Fruit fly (Drosophila melanogaster) whole organism, embryonic: Measurements from ENCODE around the gene Sbp2.
A peak's percentile ranks its signal among the peaks of the same experiment; 100 is the strongest.

Experiments used
- Atf3 ChIP-seq: fragments of 200-800 bp; sonication (Bioruptor generic); optimal IDR thresholded peaks from 3 replicates; lab custom pipeline; 2016; ENCODE audit warnings: missing biosample characterization, missing genetic modification characterization
- Bteb2 ChIP-seq: fragments of 200-800 bp; sonication (Bioruptor generic); optimal IDR thresholded peaks from 2 replicates; lab custom pipeline; 2016; ENCODE audit warnings: missing biosample characterization, missing genetic modification characterization
- CG10274 ChIP-seq: fragments of 200-800 bp; sonication (Bioruptor generic); optimal IDR thresholded peaks from 3 replicates; lab custom pipeline; 2017; ENCODE audit warnings: missing biosample characterization, mild to moderate bottlenecking, missing genetic modification characterization
- CG10565 ChIP-seq: fragments of 200-800 bp; sonication (Bioruptor generic); optimal IDR thresholded peaks from 3 replicates; lab custom pipeline; 2016; ENCODE audit warnings: missing biosample characterization, mild to moderate bottlenecking, missing genetic modification characterization
- CG11398 ChIP-seq: fragments of 200-800 bp; sonication (Bioruptor generic); optimal IDR thresholded peaks from 2 replicates; lab custom pipeline; 2016; ENCODE audit warnings: missing biosample characterization, missing genetic modification characterization
- CG11504 ChIP-seq: fragments of 200-800 bp; sonication (Bioruptor generic); optimal IDR thresholded peaks from 3 replicates; lab custom pipeline; 2019; ENCODE audit warnings: missing biosample characterization, mild to moderate bottlenecking, missing genetic modification characterization, moderate library complexity
- CG13424 ChIP-seq: fragments of 200-800 bp; sonication (Bioruptor generic); optimal IDR thresholded peaks from 2 replicates; lab custom pipeline; 2019; ENCODE audit warnings: missing biosample characterization, mild to moderate bottlenecking, missing genetic modification characterization, moderate library complexity
- CG14014 ChIP-seq: fragments of 200-800 bp; sonication (Bioruptor generic); IDR thresholded peaks from 2 replicates; pipeline ENCODE4 v1.3.6; 2022; ENCODE audit warnings: missing biosample characterization, missing genetic modification characterization
- CG14667 ChIP-seq: fragments of 200-800 bp; sonication (Bioruptor generic); IDR thresholded peaks from 2 replicates; pipeline ENCODE4 v1.3.6; 2022; ENCODE audit warnings: missing biosample characterization, missing genetic modification characterization
- CG17912 ChIP-seq: fragments of 200-800 bp; sonication (Bioruptor generic); optimal IDR thresholded peaks from 2 replicates; lab custom pipeline; 2018; ENCODE audit warnings: missing biosample characterization, mild to moderate bottlenecking, missing genetic modification characterization
- CG1792 ChIP-seq: fragments of 200-800 bp; sonication (Bioruptor generic); optimal IDR thresholded peaks from 2 replicates; lab custom pipeline; 2016; ENCODE audit warnings: missing biosample characterization, missing genetic modification characterization
- CG18011 ChIP-seq: fragments of 200-800 bp; sonication (Bioruptor generic); optimal IDR thresholded peaks from 2 replicates; lab custom pipeline; 2017; ENCODE audit warnings: missing biosample characterization, missing genetic modification characterization, mild to moderate bottlenecking, moderate library complexity, missing genotype
- CG1832 ChIP-seq: fragments of 200-800 bp; sonication (Bioruptor generic); optimal IDR thresholded peaks from 2 replicates; lab custom pipeline; 2017; ENCODE audit warnings: missing biosample characterization, mild to moderate bottlenecking, missing genetic modification characterization, inconsistent platforms
- CG18476 ChIP-seq: fragments of 200-800 bp; sonication (Bioruptor generic); optimal IDR thresholded peaks from 2 replicates; lab custom pipeline; 2016; ENCODE audit warnings: missing biosample characterization, mild to moderate bottlenecking, missing genetic modification characterization
- CG2129 ChIP-seq: fragments of 200-800 bp; sonication (Bioruptor generic); IDR thresholded peaks from 2 replicates; pipeline ENCODE4 v1.3.6; 2022; ENCODE audit warnings: missing biosample characterization, missing genetic modification characterization; ENCODE audit not compliant: partially characterized antibody
- CG32767 ChIP-seq: fragments of 200-800 bp; sonication (Bioruptor generic); IDR thresholded peaks from 2 replicates; pipeline ENCODE4 v1.3.6; 2022; ENCODE audit warnings: missing biosample characterization, missing genetic modification characterization
- CG3407 ChIP-seq: fragments of 200-800 bp; sonication (Bioruptor generic); optimal IDR thresholded peaks from 2 replicates; lab custom pipeline; 2018; ENCODE audit warnings: missing biosample characterization, mild to moderate bottlenecking, missing genetic modification characterization
- CG3847 ChIP-seq: fragments of 200-800 bp; sonication (Bioruptor generic); IDR thresholded peaks from 2 replicates; pipeline ENCODE4 v1.3.6; 2022; ENCODE audit warnings: missing biosample characterization, missing genetic modification characterization
- CG4707 ChIP-seq: fragments of 200-800 bp; sonication (Bioruptor generic); optimal IDR thresholded peaks from 2 replicates; lab custom pipeline; 2018; ENCODE audit warnings: missing biosample characterization, mild to moderate bottlenecking, missing genetic modification characterization, moderate library complexity
- CG4854 ChIP-seq: fragments of 200-800 bp; sonication (Bioruptor generic); optimal IDR thresholded peaks from 2 replicates; lab custom pipeline; 2016; ENCODE audit warnings: missing biosample characterization, missing genetic modification characterization, inconsistent platforms
- CG5245 ChIP-seq: fragments of 200-800 bp; sonication (Bioruptor generic); optimal IDR thresholded peaks from 3 replicates; lab custom pipeline; 2016; ENCODE audit warnings: missing biosample characterization, missing genetic modification characterization
- CG7271 ChIP-seq: fragments of 200-800 bp; sonication (Bioruptor generic); optimal IDR thresholded peaks from 2 replicates; lab custom pipeline; 2018; ENCODE audit warnings: missing biosample characterization, mild to moderate bottlenecking, missing genetic modification characterization, moderate library complexity
- CkIIα-i1 ChIP-seq: fragments of 200-800 bp; sonication (Bioruptor generic); IDR thresholded peaks from 2 replicates; pipeline ENCODE4 v1.3.6; 2022; ENCODE audit warnings: missing biosample characterization, missing genetic modification characterization
- CrebB ChIP-seq: fragments of 200-800 bp; sonication (Bioruptor generic); optimal IDR thresholded peaks from 3 replicates; lab custom pipeline; 2018; ENCODE audit warnings: missing biosample characterization, mild to moderate bottlenecking, missing genetic modification characterization
- Dip3 ChIP-seq: fragments of 200-800 bp; sonication (Bioruptor generic); optimal IDR thresholded peaks from 3 replicates; lab custom pipeline; 2016; ENCODE audit warnings: missing biosample characterization, missing genetic modification characterization
- Doc2 ChIP-seq: fragments of 200-800 bp; sonication (Bioruptor generic); IDR thresholded peaks from 2 replicates; pipeline ENCODE4 v1.3.6; 2022; ENCODE audit warnings: missing biosample characterization, missing genetic modification characterization
- Ets97D ChIP-seq: fragments of 200-800 bp; sonication (Bioruptor generic); optimal IDR thresholded peaks from 3 replicates; lab custom pipeline; 2016; ENCODE audit warnings: missing biosample characterization, missing genetic modification characterization
- Fer3 ChIP-seq: fragments of 200-800 bp; sonication (Bioruptor generic); optimal IDR thresholded peaks from 2 replicates; lab custom pipeline; 2018; ENCODE audit warnings: missing biosample characterization, mild to moderate bottlenecking, missing genetic modification characterization, moderate library complexity
- HLHmδ ChIP-seq: fragments of 200-800 bp; sonication (Bioruptor generic); optimal IDR thresholded peaks from 2 replicates; lab custom pipeline; 2018; ENCODE audit warnings: missing biosample characterization, mild to moderate bottlenecking, missing genetic modification characterization, moderate library complexity
- Hsf ChIP-seq: fragments of 200-800 bp; sonication (Bioruptor generic); optimal IDR thresholded peaks from 3 replicates; lab custom pipeline; 2016; ENCODE audit warnings: missing biosample characterization, missing genetic modification characterization
- Kr ChIP-seq: fragments of 200-800 bp; sonication (Bioruptor generic); optimal IDR thresholded peaks from 2 replicates; lab custom pipeline; 2017; ENCODE audit warnings: missing biosample characterization, mild to moderate bottlenecking, missing genetic modification characterization
- Med ChIP-seq: fragments of 200-800 bp; sonication (Bioruptor generic); peaks from one replicate; lab custom pipeline; 2016; ENCODE audit warnings: missing biosample characterization, missing genetic modification characterization, mild to moderate bottlenecking, inconsistent platforms, moderate library complexity
- Sry-δ ChIP-seq: fragments of 200-800 bp; sonication (Bioruptor generic); optimal IDR thresholded peaks from 2 replicates; lab custom pipeline; 2016; ENCODE audit warnings: missing biosample characterization, missing genetic modification characterization
- Stat92E ChIP-seq, 3 experiments: fragments of >200 bp in 2 of 3; fragments of 200-800 bp in 1 of 3; sonication (Bioruptor generic) in 1 of 3; optimal IDR thresholded peaks; 2 replicates each; lab custom pipeline; 2017 to 2019; ENCODE audit warnings: missing biosample characterization in 3 of 3, missing genetic modification characterization in 3 of 3, mild to moderate bottlenecking in 1 of 3, moderate library complexity in 1 of 3
- Xrp1 ChIP-seq: fragments of 200-800 bp; sonication (Bioruptor generic); IDR thresholded peaks from 2 replicates; pipeline ENCODE4 v1.3.6; 2022; ENCODE audit warnings: missing biosample characterization, missing genetic modification characterization
- ac ChIP-seq: fragments of 200-800 bp; sonication (Bioruptor generic); optimal IDR thresholded peaks from 3 replicates; lab custom pipeline; 2017; ENCODE audit warnings: missing biosample characterization, mild to moderate bottlenecking, missing genetic modification characterization
- ara ChIP-seq: fragments of 200-800 bp; sonication (Bioruptor generic); IDR thresholded peaks from 2 replicates; pipeline ENCODE4 v1.3.6; 2022; ENCODE audit warnings: missing biosample characterization, missing genetic modification characterization
- br ChIP-seq: fragments of >200 bp; optimal IDR thresholded peaks from 2 replicates; lab custom pipeline; 2017
- crc ChIP-seq: fragments of 200-800 bp; sonication (Bioruptor generic); optimal IDR thresholded peaks from 2 replicates; lab custom pipeline; 2016; ENCODE audit warnings: missing biosample characterization, missing genetic modification characterization
- crol ChIP-seq: fragments of 200-800 bp; sonication (Bioruptor generic); IDR thresholded peaks from 2 replicates; pipeline ENCODE4 v1.3.6; 2022; ENCODE audit warnings: missing biosample characterization, missing genetic modification characterization
- dpn ChIP-seq, 2 experiments: fragments of 200-800 bp; sonication (Bioruptor generic); optimal IDR thresholded peaks; 3 replicates each; lab custom pipeline; 2016; ENCODE audit warnings: missing biosample characterization in 2 of 2, missing genetic modification characterization in 2 of 2
- ems ChIP-seq: fragments of 200-800 bp; sonication (Bioruptor generic); optimal IDR thresholded peaks from 3 replicates; lab custom pipeline; 2016; ENCODE audit warnings: missing biosample characterization, missing genetic modification characterization
- gfzf ChIP-seq: fragments of 200-800 bp; sonication (Bioruptor generic); optimal IDR thresholded peaks from 2 replicates; lab custom pipeline; 2016; ENCODE audit warnings: missing biosample characterization, mild to moderate bottlenecking, missing genetic modification characterization, moderate library complexity
- gt ChIP-seq: fragments of 200-800 bp; sonication (Bioruptor generic); IDR thresholded peaks from 2 replicates; pipeline ENCODE4 v1.3.6; 2022; ENCODE audit warnings: missing biosample characterization, missing genetic modification characterization
- ham ChIP-seq: fragments of 200-800 bp; sonication (Bioruptor generic); IDR thresholded peaks from 2 replicates; pipeline ENCODE4 v1.3.6; 2022; ENCODE audit warnings: missing biosample characterization, missing genetic modification characterization
- lbe ChIP-seq: fragments of 200-800 bp; sonication (Bioruptor generic); optimal IDR thresholded peaks from 2 replicates; lab custom pipeline; 2016; ENCODE audit warnings: missing biosample characterization, mild to moderate bottlenecking, missing genetic modification characterization
- lmd ChIP-seq: fragments of 200-800 bp; sonication (Bioruptor generic); IDR thresholded peaks from 2 replicates; pipeline ENCODE4 v1.3.6; 2022; ENCODE audit warnings: missing biosample characterization, missing genetic modification characterization
- mam ChIP-seq: fragments of 200-800 bp; sonication (Bioruptor generic); optimal IDR thresholded peaks from 3 replicates; lab custom pipeline; 2016; ENCODE audit warnings: missing biosample characterization, missing genetic modification characterization
- mirr ChIP-seq: fragments of 200-800 bp; sonication (Bioruptor generic); optimal IDR thresholded peaks from 3 replicates; lab custom pipeline; 2018; ENCODE audit warnings: missing biosample characterization, mild to moderate bottlenecking, missing genetic modification characterization
- pzg ChIP-seq: fragments of 200-800 bp; sonication (Bioruptor generic); optimal IDR thresholded peaks from 3 replicates; lab custom pipeline; 2018; ENCODE audit warnings: missing biosample characterization, mild to moderate bottlenecking, missing genetic modification characterization, moderate library complexity
- salm ChIP-seq: fragments of 200-800 bp; sonication (Bioruptor generic); optimal IDR thresholded peaks from 2 replicates; lab custom pipeline; 2018; ENCODE audit warnings: missing biosample characterization, mild to moderate bottlenecking, missing genetic modification characterization
- stwl ChIP-seq: fragments of 200-800 bp; sonication (Bioruptor generic); optimal IDR thresholded peaks from 3 replicates; lab custom pipeline; 2018; ENCODE audit warnings: missing biosample characterization, mild to moderate bottlenecking, missing genetic modification characterization, moderate library complexity
- vfl ChIP-seq: fragments of 200-800 bp; sonication (Bioruptor generic); optimal IDR thresholded peaks from 2 replicates; lab custom pipeline; 2016; ENCODE audit warnings: missing biosample characterization, missing genetic modification characterization

Gene Sbp2

dm6 chr3L:8347346-8347745 lies 43.4 kb downstream of the Sbp2 start (continued):
- TF ChIP-seq Sry-δ (GFP tag; lab: Kevin White, UChicago) (no peak), vfl (GFP tag; lab: Kevin White, UChicago) (no peak), Hsf (GFP tag; lab: Kevin White, UChicago) (no peak), Doc2 (GFP tag; lab: Robert Waterston, UW) (no peak), HLHmδ (GFP tag; lab: Kevin White, UChicago) (peak; percentile 47), crol (GFP tag; lab: Robert Waterston, UW) (no peak), CG13424 (tag; lab: Kevin White, UChicago) (no peak), CG5245 (GFP tag; lab: Kevin White, UChicago) (no peak), CG1792 (GFP tag; lab: Kevin White, UChicago) (no peak), CG14667 (no peak), Stat92E (GFP tag; optimal IDR thresholded peaks at IDR 0.05; lab: Kevin White, UChicago) (no peak), Dip3 (GFP tag; lab: Kevin White, UChicago) (no peak), Atf3 (GFP tag; lab: Kevin White, UChicago) (no peak), mam (GFP tag; lab: Kevin White, UChicago) (no peak), stwl (tag; lab: Kevin White, UChicago) (no peak), CG11504 (tag; lab: Kevin White, UChicago) (no peak), Xrp1 (GFP tag; lab: Robert Waterston, UW) (peak; percentile 58), CG18476 (GFP tag; lab: Kevin White, UChicago) (no peak), CG14014 (peak; percentile 48; the same call in 1 of the 2 replicates), ac (GFP tag; lab: Kevin White, UChicago) (peak; percentile 20), CG3847 (GFP tag; lab: Robert Waterston, UW) (no peak), dpn (GFP tag; optimal IDR thresholded peaks at IDR 0.05; lab: Kevin White, UChicago) (peak in 1 of 2 experiments; percentile 9), CG3407 (GFP tag; lab: Kevin White, UChicago) (peak; percentile 44), Bteb2 (GFP tag; lab: Kevin White, UChicago) (no peak), CG4707 (GFP tag; lab: Kevin White, UChicago) (no peak), salm (tag; lab: Kevin White, UChicago) (no peak), CrebB (tag; lab: Kevin White, UChicago) (peak; percentile 38), pzg (no peak), ara (GFP tag; lab: Robert Waterston, UW) (no peak), CG10274 (no peak), CkIIα-i1 (no peak), crc (no peak), gt (GFP tag; lab: Robert Waterston, UW) (no peak), mirr (peak; percentile 13), Med (GFP tag; lab: Kevin White, UChicago) (peak; percentile 81), CG1832 (GFP tag; lab: Kevin White, UChicago) (no peak), Ets97D (GFP tag; lab: Kevin White, UChicago) (no peak), ham (no peak), lbe (GFP tag; lab: Kevin White, UChicago) (no peak), CG4854 (GFP tag; lab: Kevin White, UChicago) (no peak), br (lab: Kevin White, UChicago) (no peak), CG18011 (no peak), CG2129 (GFP tag; lab: Robert Waterston, UW) (no peak), lmd (GFP tag; lab: Robert Waterston, UW) (no peak), gfzf (no peak), CG10565 (GFP tag; lab: Kevin White, UChicago) (no peak), ems (GFP tag; lab: Kevin White, UChicago) (no peak), Fer3 (tag; lab: Kevin White, UChicago) (peak; percentile 19), Kr (no peak), CG17912 (GFP tag; lab: Kevin White, UChicago) (no peak), CG7271 (tag; lab: Kevin White, UChicago) (no peak), CG11398 (GFP tag; lab: Kevin White, UChicago) (no peak), CG32767 (no peak)
